ENCODE assay signal across 2 worm cellular contexts in the genomic region with DNA sequence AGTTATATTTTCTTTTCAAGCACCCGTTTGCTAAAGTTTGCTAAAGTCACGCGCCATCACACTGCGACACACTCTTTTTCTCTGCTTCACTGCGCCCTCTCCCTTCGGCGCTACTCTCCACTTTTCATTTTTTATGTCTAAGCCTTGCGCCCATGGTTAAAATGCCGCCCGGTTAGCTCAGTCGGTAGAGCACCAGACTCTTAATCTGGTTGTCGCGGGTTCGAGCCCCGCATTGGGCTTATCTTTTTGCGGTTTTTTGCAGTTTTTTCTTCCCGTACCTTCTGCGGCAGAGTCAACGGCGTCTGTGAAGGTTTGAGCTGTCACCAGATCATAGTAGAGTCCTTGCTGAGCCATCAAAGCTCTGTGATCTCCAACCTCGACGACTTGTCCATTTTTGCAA.
TF ChIP-seq lines count a peak whose summit lies in the region.

No protein-coding gene starts in this region.

TF ChIP-seq in whole organism, L4 larva, 104 proteins besides CTCF, POLR2A, EP300 and RAD21 (continued from another document):
- TF ChIP-seq unc-62 (GFP tag; optimal IDR thresholded peaks at IDR 0.05 in 1 of 2; lab: Kevin White, UChicago) (no peak), unc-62 (tag; optimal IDR thresholded peaks at IDR 0.05; lab: Kevin White, UChicago) (no peak), madf-9 (GFP tag; conservative IDR thresholded peaks at IDR 0.05; lab: Robert Waterston, UW) (peak; percentile 77), unc-39 (tag; optimal IDR thresholded peaks at IDR 0.05; lab: Kevin White, UChicago) (no peak), dpl-1 (GFP tag; optimal IDR thresholded peaks at IDR 0.05; lab: Kevin White, UChicago) (peak; percentile 38), F10B5.3 (tag; optimal IDR thresholded peaks at IDR 0.05; lab: Kevin White, UChicago) (peak; percentile 35), tag-97 (GFP tag; IDR thresholded peaks at IDR 0.05; lab: Robert Waterston, UW) (no peak), attf-4 (tag; optimal IDR thresholded peaks at IDR 0.05; lab: Kevin White, UChicago) (no peak), T26A8.4 (GFP tag; IDR thresholded peaks at IDR 0.05; lab: Robert Waterston, UW) (peak; percentile 79), snpc-4 (tag; optimal IDR thresholded peaks at IDR 0.05; lab: Kevin White, UChicago) (no peak), egl-27 (tag; optimal IDR thresholded peaks at IDR 0.05; lab: Kevin White, UChicago) (no peak), fos-1 (tag; optimal IDR thresholded peaks at IDR 0.05; lab: Kevin White, UChicago) (no peak), zfp-3 (GFP tag; conservative IDR thresholded peaks at IDR 0.05; lab: Robert Waterston, UW) (no peak), gei-8 (GFP tag; optimal IDR thresholded peaks at IDR 0.05; lab: Kevin White, UChicago) (peak; percentile 41), snpc-1.2 (GFP tag; IDR thresholded peaks at IDR 0.05; lab: Robert Waterston, UW) (peak; percentile 88), tra-1 (GFP tag; IDR thresholded peaks at IDR 0.05; lab: Robert Waterston, UW) (peak; percentile 51; the same call in 1 of the 2 replicates), daf-12 (tag; optimal IDR thresholded peaks at IDR 0.05; lab: Kevin White, UChicago) (no peak), nhr-10 (tag; optimal IDR thresholded peaks at IDR 0.05; lab: Kevin White, UChicago) (no peak), ama-1 (optimal IDR thresholded peaks at IDR 0.05; lab: Kevin White, UChicago) (no peak), jun-1 (tag; optimal IDR thresholded peaks at IDR 0.05; lab: Kevin White, UChicago) (no peak), fkh-10 (GFP tag; optimal IDR thresholded peaks at IDR 0.05; lab: Kevin White, UChicago) (peak; percentile 26), ZK337.2 (GFP tag; IDR thresholded peaks at IDR 0.05; lab: Robert Waterston, UW) (peak; percentile 37; the same call in 1 of the 2 replicates), hmg-1.1 (GFP tag; IDR thresholded peaks at IDR 0.05; lab: Robert Waterston, UW) (peak; percentile 97), Y75B8A.6 (GFP tag; IDR thresholded peaks at IDR 0.05; lab: Robert Waterston, UW) (no peak), nhr-28 (tag; optimal IDR thresholded peaks at IDR 0.05; lab: Kevin White, UChicago) (peak; percentile 34), nhr-111 (GFP tag; optimal IDR thresholded peaks at IDR 0.05; lab: Kevin White, UChicago) (peak; percentile 28), Y48G9A.11 (GFP tag; IDR thresholded peaks at IDR 0.05; lab: Robert Waterston, UW) (peak; percentile 56), ces-1 (GFP tag; optimal IDR thresholded peaks at IDR 0.05; lab: Kevin White, UChicago) (no peak), daf-19 (GFP tag; conservative IDR thresholded peaks at IDR 0.05; lab: Robert Waterston, UW) (no peak), cey-2 (tag; optimal IDR thresholded peaks at IDR 0.05; lab: Kevin White, UChicago; ENCODE audit: borderline replicate concordance, insufficient read depth) (no peak), dmd-8 (GFP tag; IDR thresholded peaks at IDR 0.05; lab: Robert Waterston, UW) (peak; percentile 86), mep-1 (tag; optimal IDR thresholded peaks at IDR 0.05; lab: Kevin White, UChicago) (peak; percentile 75), dmd-9 (GFP tag; IDR thresholded peaks at IDR 0.05; lab: Robert Waterston, UW) (peak; percentile 84), lin-29 (GFP tag; IDR thresholded peaks at IDR 0.05; lab: Robert Waterston, UW) (peak; percentile 43; the same call in 1 of the 2 replicates), spr-1 (tag; optimal IDR thresholded peaks at IDR 0.05; lab: Kevin White, UChicago) (peak; percentile 66), hif-1 (tag; optimal IDR thresholded peaks at IDR 0.05; lab: Kevin White, UChicago) (peak; percentile 4 to 86), mdt-29 (GFP tag; IDR thresholded peaks at IDR 0.05; lab: Robert Waterston, UW) (peak; percentile 80; the same call in 1 of the 2 replicates), ceh-20 (GFP tag; IDR thresholded peaks at IDR 0.05; lab: Robert Waterston, UW) (peak; percentile 78), ceh-28 (tag; optimal IDR thresholded peaks at IDR 0.05; lab: Kevin White, UChicago) (no peak), nhr-48 (tag; optimal IDR thresholded peaks at IDR 0.05; lab: Kevin White, UChicago) (peak; percentile 50), pqm-1 (tag; optimal IDR thresholded peaks at IDR 0.05; lab: Kevin White, UChicago) (no peak), skn-1 (tag; optimal IDR thresholded peaks at IDR 0.05; lab: Kevin White, UChicago) (no peak), ceh-32 (tag; optimal IDR thresholded peaks at IDR 0.05; lab: Kevin White, UChicago; ENCODE audit: poor library complexity) (peak; percentile 42), pha-4 (GFP tag; IDR thresholded peaks at IDR 0.05; lab: Robert Waterston, UW) (peak; percentile 94), pha-4 (tag; optimal IDR thresholded peaks at IDR 0.05; lab: Kevin White, UChicago) (no peak), Y105C5A.15 (GFP tag; IDR thresholded peaks at IDR 0.05; lab: Robert Waterston, UW) (peak; percentile 84; the same call in 1 of the 2 replicates), vab-7 (GFP tag; IDR thresholded peaks at IDR 0.05; lab: Robert Waterston, UW) (peak; percentile 93), mxl-3 (GFP tag; optimal IDR thresholded peaks at IDR 0.05; lab: Kevin White, UChicago) (peak; percentile 46), mes-2 (tag; optimal IDR thresholded peaks at IDR 0.05; lab: Kevin White, UChicago; ENCODE audit: poor library complexity, severe bottlenecking) (peak; percentile 85), aha-1 (tag; lab: Kevin White, UChicago) (peak; percentile 99), dmd-6 (GFP tag; IDR thresholded peaks at IDR 0.05; lab: Robert Waterston, UW) (peak; percentile 79), lir-3 (tag; optimal IDR thresholded peaks at IDR 0.05; lab: Kevin White, UChicago) (peak; percentile 13)

TF ChIP-seq in whole organism, late embryonic, 69 proteins besides CTCF, POLR2A, EP300 and RAD21 (continued from another document):
- TF ChIP-seq ets-4 (tag; optimal IDR thresholded peaks at IDR 0.05; lab: Kevin White, UChicago), result peak; percentile 44
- TF ChIP-seq ceh-34 (tag; optimal IDR thresholded peaks at IDR 0.05; lab: Kevin White, UChicago), result peak; percentile 40
- TF ChIP-seq ahr-1 (tag; optimal IDR thresholded peaks at IDR 0.05; lab: Kevin White, UChicago), result no peak
- no peak for TF ChIP-seq nhr-11 (tag; optimal IDR thresholded peaks at IDR 0.05; lab: Kevin White, UChicago)
- no peak for TF ChIP-seq unc-55 (GFP tag; optimal IDR thresholded peaks at IDR 0.05; lab: Kevin White, UChicago)
- peak; percentile 70 for TF ChIP-seq C08G9.2 (tag; optimal IDR thresholded peaks at IDR 0.05; lab: Kevin White, UChicago)
- peak; percentile 67; the same call in 1 of the 2 replicates for TF ChIP-seq unc-3 (GFP tag; conservative IDR thresholded peaks at IDR 0.05; lab: Robert Waterston, UW)
- peak; percentile 54 for TF ChIP-seq unc-3 (tag; optimal IDR thresholded peaks at IDR 0.05; lab: Kevin White, UChicago)
- peak; percentile 66 for TF ChIP-seq hlh-13 (GFP tag; optimal IDR thresholded peaks at IDR 0.05; lab: Kevin White, UChicago)
TF ChIP-seq in whole organism, late embryonic: peak in this region for 52.
